Worm (Caenorhabditis elegans) whole organism, midembryonic: ENCODE measurements around the gene pals-31.

Experiments
- T22C8.4 ChIP-seq: fragments of 200-800 bp; sonication (Bioruptor generic); IDR thresholded peaks from 2 replicates; pipeline ENCODE4 v1.3.6; 2022; ENCODE audit warnings: missing genetic modification characterization, missing compliant biosample characterization
- cog-1 ChIP-seq: sonication (generic microtip); optimal IDR thresholded peaks from 2 replicates; lab custom pipeline; 2016; ENCODE audit warnings: missing genetic modification characterization, missing compliant biosample characterization
- flt-1 ChIP-seq: fragments of 200-800 bp; sonication (Bioruptor generic); IDR thresholded peaks from 2 replicates; pipeline ENCODE4 v1.3.6; 2022; ENCODE audit warnings: missing genetic modification characterization, missing compliant biosample characterization
- klf-2 ChIP-seq: fragments of 200-800 bp; sonication (Bioruptor generic); conservative IDR thresholded peaks from 2 replicates; pipeline ENCODE4 v1.3.6; 2022; ENCODE audit warnings: missing genetic modification reagents, missing genetic modification characterization, missing compliant biosample characterization
- med-1 ChIP-seq: sonication (generic microtip); optimal IDR thresholded peaks from 2 replicates; lab custom pipeline; 2017; ENCODE audit warnings: missing genetic modification characterization, mild to moderate bottlenecking, missing compliant biosample characterization, antibody characterized with exemption, missing genetic modification reagents; ENCODE audit not compliant: insufficient read depth
- ref-1 ChIP-seq: fragments of 200-800 bp; sonication (Bioruptor generic); conservative IDR thresholded peaks from 2 replicates; pipeline ENCODE4 v1.3.6; 2022; ENCODE audit warnings: missing genetic modification reagents, missing genetic modification characterization, missing compliant biosample characterization
- tab-1 ChIP-seq: fragments of 200-800 bp; sonication (Bioruptor generic); IDR thresholded peaks from 2 replicates; pipeline ENCODE4 v1.3.6; 2022; ENCODE audit warnings: missing genetic modification characterization, missing compliant biosample characterization
- ztf-23 ChIP-seq: fragments of 200-800 bp; sonication (Bioruptor generic); IDR thresholded peaks from 2 replicates; pipeline ENCODE4 v1.3.6; 2022; ENCODE audit warnings: missing genetic modification reagents, missing genetic modification characterization, missing compliant biosample characterization
- ztf-29 ChIP-seq: fragments of 200-800 bp; sonication (Bioruptor generic); IDR thresholded peaks from 2 replicates; pipeline ENCODE4 v1.3.6; 2022; ENCODE audit warnings: missing genetic modification reagents, missing genetic modification characterization, missing compliant biosample characterization

Gene pals-31

DNA sequence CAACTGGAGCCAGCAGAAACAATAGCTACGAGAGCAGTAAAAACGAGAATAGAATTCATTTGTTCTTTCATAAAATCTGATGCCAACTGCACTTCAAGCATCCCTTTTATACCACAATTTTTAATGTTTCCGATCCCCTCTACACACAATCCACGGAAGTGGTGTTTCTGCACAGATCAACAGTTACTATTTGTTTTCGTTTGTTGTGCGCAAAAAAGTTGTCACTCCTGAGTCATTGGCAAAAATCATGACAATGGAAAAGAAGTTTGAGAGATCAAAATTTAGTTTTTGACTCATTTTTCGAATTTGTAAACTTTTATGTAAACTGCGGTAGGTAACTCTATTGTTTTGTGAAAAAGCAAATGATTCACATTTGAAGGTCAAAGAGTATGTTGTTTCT is 32.3 kb upstream of the pals-31 start, which contains the start of gene srlf-37:
srlf-37 (minus strand) TSS at position 101 of the 400 bp plus-strand sequence.
- no peak for TF ChIP-seq ztf-29 (GFP tag; lab: Robert Waterston, UW)
- no peak for TF ChIP-seq ref-1
- no peak for TF ChIP-seq T22C8.4 (GFP tag; lab: Robert Waterston, UW)
- TF ChIP-seq tab-1 (GFP tag; lab: Robert Waterston, UW) = no peak
- no peak for TF ChIP-seq cog-1
- TF ChIP-seq flt-1 = no peak
- no peak for TF ChIP-seq med-1 (GFP tag; lab: Kevin White, UChicago)
- TF ChIP-seq ztf-23 (GFP tag; lab: Robert Waterston, UW) = no peak
- TF ChIP-seq klf-2 (GFP tag; lab: Robert Waterston, UW) = no peak

- no peak for TF ChIP-seq T22C8.4 (GFP tag; lab: Robert Waterston, UW)
- no peak for TF ChIP-seq med-1 (GFP tag; lab: Kevin White, UChicago)
- TF ChIP-seq klf-2 (GFP tag; lab: Robert Waterston, UW) = no peak
- TF ChIP-seq ztf-23 (GFP tag; lab: Robert Waterston, UW) = no peak
- no peak for TF ChIP-seq tab-1 (GFP tag; lab: Robert Waterston, UW)
- no peak for TF ChIP-seq cog-1
- TF ChIP-seq ref-1 = no peak
- no peak for TF ChIP-seq flt-1
- TF ChIP-seq ztf-29 (GFP tag; lab: Robert Waterston, UW) = no peak
Measured at ce11 chrV:608844-609243, 27.5 kb upstream of the pals-31 start, which contains the start of gene srw-109. TSS of gene srw-109 (minus strand) at chrV:608944.

DNA sequence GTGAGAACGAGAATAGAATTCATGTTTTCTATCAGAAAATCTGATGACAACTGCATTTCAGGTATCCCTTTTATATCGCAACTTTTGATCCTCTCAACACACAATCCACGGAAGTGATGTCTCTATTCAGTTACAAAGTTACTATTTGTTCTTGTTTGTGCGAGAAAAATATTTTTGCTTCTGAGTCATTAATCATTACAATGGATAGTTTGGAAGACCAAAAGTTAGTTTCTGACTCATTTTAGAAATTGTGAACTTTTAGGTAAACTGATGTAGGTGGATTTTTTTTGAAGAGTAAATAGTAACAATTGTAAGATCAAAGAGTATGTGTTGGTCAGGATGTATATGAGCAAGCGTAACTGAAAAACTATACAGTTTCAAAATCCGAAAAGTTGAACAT is 26.7 kb upstream of the pals-31 start, which contains the start of gene srlf-36:
srlf-36 (minus strand) TSS at position 101 of the 400 bp plus-strand sequence.
- TF ChIP-seq tab-1 (GFP tag; lab: Robert Waterston, UW) (no peak), ztf-29 (GFP tag; lab: Robert Waterston, UW) (no peak)

DNA sequence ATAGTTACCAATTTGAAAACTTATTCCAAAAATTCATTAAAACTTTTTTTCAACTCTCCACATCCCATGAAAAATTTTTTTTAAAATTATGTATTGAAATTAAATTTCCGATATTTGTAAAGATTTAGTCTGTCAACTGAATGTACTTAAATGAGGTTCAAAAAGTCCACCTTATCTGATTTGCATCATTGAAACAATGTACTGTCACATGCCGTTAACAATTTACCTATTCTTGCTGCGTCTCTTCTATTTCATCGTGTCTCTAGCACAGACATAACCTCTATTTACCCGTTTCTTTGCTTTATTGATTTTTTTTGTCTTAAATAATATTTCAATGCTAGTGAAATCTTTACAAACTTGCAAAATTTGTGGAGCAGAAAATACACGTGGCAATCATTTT is 26.2 kb upstream of the pals-31 start, which contains the start of gene nhr-90:
nhr-90 (plus strand) TSS at position 296 of the 400 bp plus-strand sequence.
- TF ChIP-seq klf-2 (GFP tag; lab: Robert Waterston, UW) = no peak
- TF ChIP-seq ztf-23 (GFP tag; lab: Robert Waterston, UW) = no peak
- no peak for TF ChIP-seq med-1 (GFP tag; lab: Kevin White, UChicago)
- no peak for TF ChIP-seq ref-1
- no peak for TF ChIP-seq tab-1 (GFP tag; lab: Robert Waterston, UW)
- no peak for TF ChIP-seq ztf-29 (GFP tag; lab: Robert Waterston, UW)
- no peak for TF ChIP-seq flt-1
- TF ChIP-seq cog-1 = no peak
- TF ChIP-seq T22C8.4 (GFP tag; lab: Robert Waterston, UW) = no peak

DNA sequence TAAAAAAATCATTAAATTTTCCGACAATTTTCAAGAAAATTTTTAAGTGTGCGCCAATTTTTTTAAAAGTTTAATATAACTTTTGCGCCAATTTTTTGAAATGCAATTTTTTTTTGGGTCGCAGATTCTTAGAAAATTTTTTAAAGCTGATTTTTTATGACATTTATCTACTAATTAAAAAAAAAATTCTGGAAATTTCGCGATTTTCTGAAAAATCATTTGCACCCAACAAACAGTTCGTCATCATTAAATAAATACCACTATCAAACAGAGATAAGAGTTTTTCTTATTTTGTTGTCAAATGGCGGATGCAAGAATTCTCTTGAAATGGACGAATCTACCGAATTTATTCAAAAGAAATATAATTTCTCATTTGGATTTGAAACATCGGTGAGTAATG is 21.1 kb upstream of the pals-31 start, which contains the start of gene F48G7.13:
F48G7.13 (plus strand) TSS at position 301 of the 400 bp plus-strand sequence.
- TF ChIP-seq ref-1 (no peak), klf-2 (GFP tag; lab: Robert Waterston, UW) (no peak), flt-1 (no peak), T22C8.4 (GFP tag; lab: Robert Waterston, UW) (no peak), tab-1 (GFP tag; lab: Robert Waterston, UW) (no peak), med-1 (GFP tag; lab: Kevin White, UChicago) (no peak), ztf-23 (GFP tag; lab: Robert Waterston, UW) (no peak), ztf-29 (GFP tag; lab: Robert Waterston, UW) (no peak), cog-1 (no peak)

ce11 chrV:617917-618316 is 18.5 kb upstream of the pals-31 start:
- TF ChIP-seq klf-2 (GFP tag; lab: Robert Waterston, UW) (no peak), ztf-23 (GFP tag; lab: Robert Waterston, UW) (no peak), tab-1 (GFP tag; lab: Robert Waterston, UW) (no peak), med-1 (GFP tag; lab: Kevin White, UChicago) (no peak), T22C8.4 (GFP tag; lab: Robert Waterston, UW) (no peak), ref-1 (no peak), cog-1 (no peak), ztf-29 (GFP tag; lab: Robert Waterston, UW) (no peak), flt-1 (no peak)

DNA sequence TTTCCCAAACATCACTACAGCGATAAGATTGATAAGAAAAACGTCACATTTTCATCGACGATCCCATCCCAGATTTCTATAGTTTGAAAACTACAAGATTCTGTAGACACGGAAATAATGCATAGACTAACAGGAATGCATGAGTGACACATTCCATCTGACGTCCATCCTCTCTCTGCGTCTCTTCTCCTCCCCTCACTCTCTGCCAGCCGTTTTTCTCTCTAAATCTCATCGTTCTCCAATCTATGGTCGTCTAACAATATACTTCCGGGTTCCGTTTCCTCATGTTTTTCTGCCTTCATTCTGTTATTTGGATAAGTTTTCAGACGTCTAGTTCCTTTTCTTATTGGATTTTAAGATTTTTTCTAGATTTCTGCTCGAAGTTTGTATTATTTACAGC is 17.3 kb upstream of the pals-31 start, which contains the start of gene F48G7.4:
F48G7.4 (plus strand) TSS at position 400 of the 400 bp plus-strand sequence.
- TF ChIP-seq cog-1 (peak; percentile 24), flt-1 (no peak), T22C8.4 (GFP tag; lab: Robert Waterston, UW) (no peak)

DNA sequence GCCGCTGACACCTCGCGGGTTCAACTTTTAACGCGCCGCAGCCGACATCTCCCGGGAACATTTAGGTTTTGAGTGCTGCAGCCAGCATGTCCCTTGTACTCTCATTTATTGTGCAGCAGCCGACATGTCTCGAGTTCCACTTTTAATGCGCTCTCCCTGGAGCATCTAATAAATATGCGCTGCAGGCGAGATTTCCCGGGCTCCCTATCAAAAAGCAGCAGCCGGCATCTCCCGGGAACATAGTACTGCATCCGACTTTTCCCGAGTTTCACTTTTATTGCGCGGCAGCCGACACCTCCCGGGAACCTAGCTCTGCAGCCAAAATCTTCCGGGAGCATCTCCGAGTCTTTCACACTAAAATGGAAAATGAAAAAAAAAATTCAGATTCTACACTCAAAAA is 15.4 kb upstream of the pals-31 start:
- no peak for TF ChIP-seq klf-2 (GFP tag; lab: Robert Waterston, UW)
- no peak for TF ChIP-seq ztf-23 (GFP tag; lab: Robert Waterston, UW)
- TF ChIP-seq med-1 (GFP tag; lab: Kevin White, UChicago) = no peak
- no peak for TF ChIP-seq ref-1
- TF ChIP-seq tab-1 (GFP tag; lab: Robert Waterston, UW) = no peak
- TF ChIP-seq T22C8.4 (GFP tag; lab: Robert Waterston, UW) = no peak
- TF ChIP-seq cog-1 = no peak
- TF ChIP-seq ztf-29 (GFP tag; lab: Robert Waterston, UW) = no peak
- no peak for TF ChIP-seq flt-1

DNA sequence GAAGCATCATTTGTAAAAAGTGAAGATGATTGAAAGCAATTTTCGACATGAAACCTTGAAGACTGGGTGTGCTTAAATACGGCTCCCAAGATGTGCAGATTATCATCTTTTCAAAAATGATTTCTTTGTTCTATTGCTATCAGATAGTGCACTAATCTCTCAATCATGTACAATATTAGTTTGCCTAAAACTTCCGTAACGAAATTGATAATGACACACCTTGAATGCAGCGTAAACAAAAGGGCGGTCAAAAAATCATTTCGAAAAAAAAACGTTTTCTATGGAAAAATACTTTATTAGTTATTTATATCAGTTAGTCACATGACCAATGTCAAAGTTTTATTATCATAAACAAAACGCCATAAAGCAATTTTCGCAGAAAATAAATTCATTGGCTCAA is 13.5 kb upstream of the pals-31 start, which contains the start of gene F48G7.5:
F48G7.5 (minus strand) TSS at position 34 of the 400 bp plus-strand sequence.
- TF ChIP-seq ztf-23 (GFP tag; lab: Robert Waterston, UW) (no peak), cog-1 (no peak), klf-2 (GFP tag; lab: Robert Waterston, UW) (no peak), ref-1 (no peak), T22C8.4 (GFP tag; lab: Robert Waterston, UW) (no peak)

DNA sequence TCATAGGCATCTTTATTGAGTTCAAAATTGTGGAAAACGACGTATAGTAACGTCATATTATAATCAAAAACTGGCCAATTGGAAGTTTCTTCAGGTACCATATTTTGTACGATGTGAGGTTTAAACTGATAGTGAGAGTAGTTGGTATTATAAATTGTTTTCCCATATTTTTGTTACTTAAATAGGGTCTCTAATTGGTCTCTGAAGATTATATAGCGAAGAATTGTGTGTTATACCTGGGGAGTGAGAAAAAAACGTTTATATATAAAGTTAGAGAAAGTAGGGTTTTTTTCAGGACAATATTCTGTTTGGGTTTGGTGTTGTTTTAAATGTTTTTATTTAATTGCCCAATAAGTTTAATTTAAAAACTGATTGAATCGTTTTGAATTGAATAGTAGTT is 11.5 kb upstream of the pals-31 start, which contains the start of gene srt-17:
srt-17 (minus strand) TSS at position 101 of the 400 bp plus-strand sequence.
- TF ChIP-seq ref-1 (no peak), tab-1 (GFP tag; lab: Robert Waterston, UW) (no peak), T22C8.4 (GFP tag; lab: Robert Waterston, UW) (no peak), ztf-29 (GFP tag; lab: Robert Waterston, UW) (no peak), med-1 (GFP tag; lab: Kevin White, UChicago) (no peak), klf-2 (GFP tag; lab: Robert Waterston, UW) (no peak), flt-1 (no peak), ztf-23 (GFP tag; lab: Robert Waterston, UW) (no peak), cog-1 (no peak)
